Fruit fly (Drosophila melanogaster) whole organism: ENCODE results near the gene Fhos.

Source experiments
- CG8478 ChIP-seq: fragments of >200 bp; optimal IDR thresholded peaks from 2 replicates; lab custom pipeline; 2018; ENCODE audit warnings: inconsistent platforms
- Dll ChIP-seq: fragments of >200 bp; optimal IDR thresholded peaks from 2 replicates; lab custom pipeline; 2017
- EcR ChIP-seq, 2 experiments: fragments of >200 bp; optimal IDR thresholded peaks; 2 replicates each; lab custom pipeline; 2017; ENCODE audit warnings: missing biosample characterization in 2 of 2, missing genetic modification characterization in 2 of 2, missing genetic modification reagents in 2 of 2
- psq ChIP-seq: fragments of >200 bp; optimal IDR thresholded peaks from 2 replicates; lab custom pipeline; 2017
- usp ChIP-seq: fragments of >200 bp; optimal IDR thresholded peaks from 2 replicates; lab custom pipeline; 2017; ENCODE audit warnings: missing biosample characterization, missing genetic modification characterization, mixed read lengths

- TF ChIP-seq CG8478 (lab: Kevin White, UChicago) (no peak), psq (lab: Kevin White, UChicago) (no peak), usp (GFP tag; lab: Kevin White, UChicago) (no peak), EcR (GFP tag; optimal IDR thresholded peaks at IDR 0.05; lab: Kevin White, UChicago) (no peak), Dll (no peak)
These were observed 44.6 kb upstream of the Fhos start for dm6 chr3L:8708856-8709255.
